Fruit fly (Drosophila melanogaster): ENCODE results near the gene EloA.
A peak's percentile ranks its signal among the peaks of the same experiment; 100 is the strongest.

Gene EloA

dm6 chr3R:23239934-23240632 is 11.3 kb upstream of the EloA start (continued):
- TF ChIP-seq schlank (tag; optimal IDR thresholded peaks at IDR 0.05) = peak; percentile 43
- peak; percentile 20; the same call in 1 of the 2 replicates for TF ChIP-seq CG43689 (GFP tag; IDR thresholded peaks at IDR 0.05)
- no peak for TF ChIP-seq CG12744 (GFP tag; optimal IDR thresholded peaks at IDR 0.05)
- TF ChIP-seq Eip74EF (GFP tag; optimal IDR thresholded peaks at IDR 0.05) = peak in 1 of 2 experiments; percentile 70
- TF ChIP-seq bigmax (GFP tag; optimal IDR thresholded peaks at IDR 0.05) = no peak
- no peak for TF ChIP-seq Doc2 (GFP tag; IDR thresholded peaks at IDR 0.05)
- TF ChIP-seq ci (GFP tag; IDR thresholded peaks at IDR 0.05) = peak; percentile 85
- no peak for TF ChIP-seq twi (tag; optimal IDR thresholded peaks at IDR 0.05)
- TF ChIP-seq repo (GFP tag; optimal IDR thresholded peaks at IDR 0.05) = no peak
- TF ChIP-seq zfh2 (GFP tag; optimal IDR thresholded peaks at IDR 0.05) = peak; percentile 46
- TF ChIP-seq TFAM (GFP tag; optimal IDR thresholded peaks at IDR 0.05) = no peak
- TF ChIP-seq Nf-YC (tag; optimal IDR thresholded peaks at IDR 0.05) = no peak
- no peak for TF ChIP-seq cad (GFP tag; optimal IDR thresholded peaks at IDR 0.05)
- no peak for TF ChIP-seq CG7987 (GFP tag; optimal IDR thresholded peaks at IDR 0.05)
- TF ChIP-seq C15 (GFP tag; IDR thresholded peaks at IDR 0.05) = no peak
- TF ChIP-seq CG9437 (GFP tag; optimal IDR thresholded peaks at IDR 0.05) = peak; percentile 36
- TF ChIP-seq CG18262 (tag; optimal IDR thresholded peaks at IDR 0.05) = peak; percentile 78
- TF ChIP-seq CG8944 (GFP tag; optimal IDR thresholded peaks at IDR 0.05) = peak; percentile 32
- no peak for TF ChIP-seq hkb (optimal IDR thresholded peaks at IDR 0.05)
- peak; percentile 75 for TF ChIP-seq hkb (GFP tag; IDR thresholded peaks at IDR 0.05)
- no peak for TF ChIP-seq CG7928 (GFP tag; optimal IDR thresholded peaks at IDR 0.05)
- peak; percentile 28 for TF ChIP-seq Six4 (GFP tag; optimal IDR thresholded peaks at IDR 0.05)
- TF ChIP-seq Poxn (GFP tag; IDR thresholded peaks at IDR 0.05) = no peak
- TF ChIP-seq CG12391 (tag; optimal IDR thresholded peaks at IDR 0.05) = no peak
- no peak for TF ChIP-seq da (GFP tag; optimal IDR thresholded peaks at IDR 0.05)
- TF ChIP-seq CG10321 (GFP tag; IDR thresholded peaks at IDR 0.05) = peak; percentile 29; the same call in 1 of the 2 replicates
- TF ChIP-seq Optix (GFP tag; IDR thresholded peaks at IDR 0.05) = peak; percentile 33; the same call in 1 of the 3 replicates
- TF ChIP-seq Trl (optimal IDR thresholded peaks at IDR 0.05) = peak; percentile 58 to 62
- peak; percentile 57 for TF ChIP-seq Trl (GFP tag; optimal IDR thresholded peaks at IDR 0.05)
- TF ChIP-seq trh (GFP tag; optimal IDR thresholded peaks at IDR 0.05) = peak; percentile 8
- TF ChIP-seq sens (GFP tag) = peak; percentile 94
- TF ChIP-seq ato (GFP tag; IDR thresholded peaks at IDR 0.05; ENCODE audit: partially characterized antibody) = no peak
- peak; percentile 58 for TF ChIP-seq CG8388 (GFP tag; optimal IDR thresholded peaks at IDR 0.05)
- TF ChIP-seq knrl (GFP tag; IDR thresholded peaks at IDR 0.05; ENCODE audit: partially characterized antibody) = no peak
- peak; percentile 48 for TF ChIP-seq CG9817 (tag; optimal IDR thresholded peaks at IDR 0.05)
- no peak for TF ChIP-seq shn (GFP tag; optimal IDR thresholded peaks at IDR 0.05)
- no peak for TF ChIP-seq HLHmδ (GFP tag; optimal IDR thresholded peaks at IDR 0.05)
- TF ChIP-seq Meics (GFP tag; optimal IDR thresholded peaks at IDR 0.05) = peak; percentile 83
- peak; percentile 64; the same call in 1 of the 2 replicates for TF ChIP-seq CG17328 (GFP tag; IDR thresholded peaks at IDR 0.05)
- TF ChIP-seq CG1647 (GFP tag; optimal IDR thresholded peaks at IDR 0.05) = peak; percentile 13
- peak; percentile 77 for TF ChIP-seq Dbx (GFP tag; IDR thresholded peaks at IDR 0.05)
- TF ChIP-seq CG10274 (GFP tag; optimal IDR thresholded peaks at IDR 0.05) = no peak
- no peak for TF ChIP-seq sima (GFP tag; optimal IDR thresholded peaks at IDR 0.05)
- TF ChIP-seq dmrt11E (tag; optimal IDR thresholded peaks at IDR 0.05) = no peak
- no peak for TF ChIP-seq ro (GFP tag; IDR thresholded peaks at IDR 0.05)
- TF ChIP-seq rib (GFP tag; IDR thresholded peaks at IDR 0.05) = no peak
- TF ChIP-seq D19B (GFP tag; optimal IDR thresholded peaks at IDR 0.05) = peak; percentile 95
- no peak for TF ChIP-seq CG9215 (GFP tag; IDR thresholded peaks at IDR 0.05)
- TF ChIP-seq CG15073 (GFP tag; optimal IDR thresholded peaks at IDR 0.05) = no peak
- TF ChIP-seq Awh (GFP tag; IDR thresholded peaks at IDR 0.05) = peak; percentile 42; the same call in 1 of the 2 replicates
- peak; percentile 48 for TF ChIP-seq run (tag; optimal IDR thresholded peaks at IDR 0.05)
